In genomic region chr3L:20630602-20631001, dm6 we compare ENCODE assay signal across 1 fruit fly cellular context.
A peak's percentile ranks its signal among the peaks of the same experiment; 100 is the strongest.
TF ChIP-seq lines count a peak whose summit lies in the region.

No protein-coding gene starts in this region.

TF ChIP-seq in whole organism, embryonic, 481 proteins besides CTCF, POLR2A, EP300 and RAD21 (continued from another document and continues in another):
- no peak for TF ChIP-seq CG6654 (GFP tag; optimal IDR thresholded peaks at IDR 0.05; lab: Kevin White, UChicago)
- peak; percentile 2 for TF ChIP-seq mam (GFP tag; optimal IDR thresholded peaks at IDR 0.05; lab: Kevin White, UChicago)
- peak; percentile 21 for TF ChIP-seq ind (GFP tag; optimal IDR thresholded peaks at IDR 0.05; lab: Kevin White, UChicago)
- TF ChIP-seq PHDP (tag; optimal IDR thresholded peaks at IDR 0.05; lab: Kevin White, UChicago): peak; percentile 45
- TF ChIP-seq hkb (optimal IDR thresholded peaks at IDR 0.05; lab: Kevin White, UChicago): no peak
- 0 out of 2 replicates have a peak, but pooled peaks have one; percentile 10 for TF ChIP-seq hkb (GFP tag; IDR thresholded peaks at IDR 0.05; lab: Robert Waterston, UW)
- TF ChIP-seq CG8290 (GFP tag; optimal IDR thresholded peaks at IDR 0.05; lab: Kevin White, UChicago): peak; percentile 19
- no peak for TF ChIP-seq CG8290 (tag; optimal IDR thresholded peaks at IDR 0.05; lab: Kevin White, UChicago)
- no peak for TF ChIP-seq ATbp (GFP tag; optimal IDR thresholded peaks at IDR 0.05; lab: Kevin White, UChicago)
- TF ChIP-seq CG4854 (GFP tag; optimal IDR thresholded peaks at IDR 0.05; lab: Kevin White, UChicago): no peak
- TF ChIP-seq tin (GFP tag; optimal IDR thresholded peaks at IDR 0.05; lab: Kevin White, UChicago): peak; percentile 16
- no peak for TF ChIP-seq CG11696 (GFP tag; IDR thresholded peaks at IDR 0.05; lab: Robert Waterston, UW)
- TF ChIP-seq CoRest (tag; optimal IDR thresholded peaks at IDR 0.05; lab: Kevin White, UChicago): peak; percentile 62
- peak; percentile 43 for TF ChIP-seq lab (GFP tag; optimal IDR thresholded peaks at IDR 0.05; lab: Kevin White, UChicago)
- TF ChIP-seq zen (tag; optimal IDR thresholded peaks at IDR 0.05; lab: Kevin White, UChicago): peak; percentile 36
- peak; percentile 39 for TF ChIP-seq HHEX (GFP tag; optimal IDR thresholded peaks at IDR 0.05; lab: Kevin White, UChicago)
- no peak for TF ChIP-seq aop (GFP tag; IDR thresholded peaks at IDR 0.05; lab: Robert Waterston, UW)
- peak; percentile 71 for TF ChIP-seq dmrt99B (tag; optimal IDR thresholded peaks at IDR 0.05; lab: Kevin White, UChicago)
- peak; percentile 71 for TF ChIP-seq nmo (GFP tag; optimal IDR thresholded peaks at IDR 0.05; lab: Kevin White, UChicago)
- peak; percentile 2 for TF ChIP-seq CG16863 (GFP tag; optimal IDR thresholded peaks at IDR 0.05; lab: Kevin White, UChicago)
- peak; percentile 28; the same call in 1 of the 2 replicates for TF ChIP-seq Ada2b (GFP tag; IDR thresholded peaks at IDR 0.05; lab: Robert Waterston, UW)
- no peak for TF ChIP-seq Atf3 (GFP tag; optimal IDR thresholded peaks at IDR 0.05; lab: Kevin White, UChicago)
- no peak for TF ChIP-seq ase (GFP tag; IDR thresholded peaks at IDR 0.05; lab: Robert Waterston, UW)
- TF ChIP-seq dan (GFP tag; IDR thresholded peaks at IDR 0.05; lab: Robert Waterston, UW): no peak
- 0 out of 3 replicates have a peak, but pooled peaks have one; percentile 15 for TF ChIP-seq CG11093 (GFP tag; IDR thresholded peaks at IDR 0.05; lab: Robert Waterston, UW)
- peak; percentile 57 for TF ChIP-seq CG7839 (tag; optimal IDR thresholded peaks at IDR 0.05; lab: Kevin White, UChicago)
- TF ChIP-seq CG30431 (GFP tag; optimal IDR thresholded peaks at IDR 0.05; lab: Kevin White, UChicago): peak; percentile 25
- TF ChIP-seq CG10209 (GFP tag; optimal IDR thresholded peaks at IDR 0.05; lab: Kevin White, UChicago): peak; percentile 45
- peak; percentile 74 for TF ChIP-seq CG2712 (tag; optimal IDR thresholded peaks at IDR 0.05; lab: Kevin White, UChicago)
- peak; percentile 13 for TF ChIP-seq CG1647 (GFP tag; optimal IDR thresholded peaks at IDR 0.05; lab: Kevin White, UChicago)
- no peak for TF ChIP-seq run (tag; optimal IDR thresholded peaks at IDR 0.05; lab: Kevin White, UChicago)
- no peak for TF ChIP-seq CG1529 (GFP tag; optimal IDR thresholded peaks at IDR 0.05; lab: Kevin White, UChicago)
- no peak for TF ChIP-seq CG12942 (GFP tag; optimal IDR thresholded peaks at IDR 0.05; lab: Kevin White, UChicago)
- TF ChIP-seq CG7271 (tag; optimal IDR thresholded peaks at IDR 0.05; lab: Kevin White, UChicago): no peak
- TF ChIP-seq phol (tag; optimal IDR thresholded peaks at IDR 0.05; lab: Kevin White, UChicago): peak; percentile 65
- peak; percentile 50 for TF ChIP-seq Camta (GFP tag; optimal IDR thresholded peaks at IDR 0.05; lab: Kevin White, UChicago)
- peak; percentile 79 for TF ChIP-seq Med (GFP tag; lab: Kevin White, UChicago)
- no peak for TF ChIP-seq E2f1 (GFP tag; IDR thresholded peaks at IDR 0.05; lab: Robert Waterston, UW)
- peak; percentile 44 for TF ChIP-seq CG10267 (tag; optimal IDR thresholded peaks at IDR 0.05; lab: Kevin White, UChicago)
- no peak for TF ChIP-seq CG10654 (GFP tag; optimal IDR thresholded peaks at IDR 0.05; lab: Kevin White, UChicago)
- TF ChIP-seq D19B (GFP tag; optimal IDR thresholded peaks at IDR 0.05; lab: Kevin White, UChicago): peak; percentile 77
- TF ChIP-seq Lim3 (GFP tag; IDR thresholded peaks at IDR 0.05; lab: Robert Waterston, UW): no peak
- peak; percentile 32 for TF ChIP-seq oc (tag; optimal IDR thresholded peaks at IDR 0.05; lab: Kevin White, UChicago)
- no peak for TF ChIP-seq zen2 (GFP tag; IDR thresholded peaks at IDR 0.05; lab: Robert Waterston, UW; ENCODE audit: partially characterized antibody)
- peak; percentile 13 for TF ChIP-seq nerfin-1 (tag; optimal IDR thresholded peaks at IDR 0.05; lab: Kevin White, UChicago)
- TF ChIP-seq lov (optimal IDR thresholded peaks at IDR 0.05; lab: Kevin White, UChicago): no peak
- TF ChIP-seq lov (GFP tag; IDR thresholded peaks at IDR 0.05; lab: Robert Waterston, UW): no peak
- peak; percentile 35; the same call in 2 of the 3 replicates for TF ChIP-seq tgo (GFP tag; IDR thresholded peaks at IDR 0.05; lab: Robert Waterston, UW)
- TF ChIP-seq CG8281 (tag; optimal IDR thresholded peaks at IDR 0.05; lab: Kevin White, UChicago): no peak
- no peak for TF ChIP-seq CG7357 (GFP tag; IDR thresholded peaks at IDR 0.05; lab: Robert Waterston, UW)
- no peak for TF ChIP-seq CG11085 (GFP tag; IDR thresholded peaks at IDR 0.05; lab: Robert Waterston, UW)
- no peak for TF ChIP-seq CG15011 (GFP tag; optimal IDR thresholded peaks at IDR 0.05; lab: Kevin White, UChicago)
- TF ChIP-seq mld (GFP tag; IDR thresholded peaks at IDR 0.05; lab: Robert Waterston, UW; ENCODE audit: partially characterized antibody): no peak
- no peak for TF ChIP-seq CG8359 (GFP tag; optimal IDR thresholded peaks at IDR 0.05; lab: Kevin White, UChicago; ENCODE audit: borderline replicate concordance)
- no peak for TF ChIP-seq CG9932 (GFP tag; IDR thresholded peaks at IDR 0.05; lab: Robert Waterston, UW)
- TF ChIP-seq grau (tag; optimal IDR thresholded peaks at IDR 0.05; lab: Kevin White, UChicago): peak; percentile 48
- TF ChIP-seq CG17359 (tag; optimal IDR thresholded peaks at IDR 0.05; lab: Kevin White, UChicago): peak; percentile 24
- peak; percentile 66 for TF ChIP-seq Xrp1 (GFP tag; IDR thresholded peaks at IDR 0.05; lab: Robert Waterston, UW)
- no peak; the same call in 1 of the 2 replicates for TF ChIP-seq lmd (GFP tag; IDR thresholded peaks at IDR 0.05; lab: Robert Waterston, UW)
- no peak for TF ChIP-seq CG15514 (GFP tag; optimal IDR thresholded peaks at IDR 0.05; lab: Kevin White, UChicago)
- TF ChIP-seq Sox102F (GFP tag; optimal IDR thresholded peaks at IDR 0.05; lab: Kevin White, UChicago): peak; percentile 66
- TF ChIP-seq CG1233 (GFP tag; optimal IDR thresholded peaks at IDR 0.05; lab: Kevin White, UChicago): peak; percentile 25
- TF ChIP-seq row (GFP tag; IDR thresholded peaks at IDR 0.05; lab: Robert Waterston, UW): peak; percentile 77
- TF ChIP-seq CG13775 (GFP tag; optimal IDR thresholded peaks at IDR 0.05; lab: Kevin White, UChicago): peak; percentile 2
- TF ChIP-seq en (GFP tag; optimal IDR thresholded peaks at IDR 0.05; lab: Kevin White, UChicago): peak; percentile 22
- no peak for TF ChIP-seq CG17612 (GFP tag; IDR thresholded peaks at IDR 0.05; lab: Robert Waterston, UW)
- TF ChIP-seq Xbp1 (GFP tag; optimal IDR thresholded peaks at IDR 0.05; lab: Kevin White, UChicago): peak; percentile 25
- no peak for TF ChIP-seq Optix (GFP tag; IDR thresholded peaks at IDR 0.05; lab: Robert Waterston, UW)
- no peak for TF ChIP-seq Adf1 (GFP tag; IDR thresholded peaks at IDR 0.05; lab: Robert Waterston, UW)
- peak; percentile 22 for TF ChIP-seq slp2 (GFP tag; optimal IDR thresholded peaks at IDR 0.05; lab: Kevin White, UChicago)
- TF ChIP-seq tap (tag; optimal IDR thresholded peaks at IDR 0.05; lab: Kevin White, UChicago): peak; percentile 27
- peak; percentile 39 for TF ChIP-seq CG7556 (GFP tag; optimal IDR thresholded peaks at IDR 0.05; lab: Kevin White, UChicago)
- no peak for TF ChIP-seq Lpt (GFP tag; optimal IDR thresholded peaks at IDR 0.05; lab: Kevin White, UChicago)
- 0 out of 2 replicates have a peak, but pooled peaks have one; percentile 33 for TF ChIP-seq CG17328 (GFP tag; IDR thresholded peaks at IDR 0.05; lab: Robert Waterston, UW)
- TF ChIP-seq CG2875 (GFP tag; optimal IDR thresholded peaks at IDR 0.05; lab: Kevin White, UChicago): peak; percentile 3
- TF ChIP-seq Trl (optimal IDR thresholded peaks at IDR 0.05; lab: Kevin White, UChicago): no peak
- peak; percentile 28 for TF ChIP-seq Trl (GFP tag; optimal IDR thresholded peaks at IDR 0.05; lab: Kevin White, UChicago)
- TF ChIP-seq CG15269 (tag; optimal IDR thresholded peaks at IDR 0.05; lab: Kevin White, UChicago): peak; percentile 25
- no peak for TF ChIP-seq ap (GFP tag; IDR thresholded peaks at IDR 0.05; lab: Robert Waterston, UW)
- peak; percentile 41 for TF ChIP-seq CG13424 (tag; optimal IDR thresholded peaks at IDR 0.05; lab: Kevin White, UChicago)
- peak; percentile 3 for TF ChIP-seq CG12219 (GFP tag; optimal IDR thresholded peaks at IDR 0.05; lab: Kevin White, UChicago)
- peak in 1 of 2 experiments; percentile 60 for TF ChIP-seq bsh (GFP tag; optimal IDR thresholded peaks at IDR 0.05; lab: Kevin White, UChicago)
- TF ChIP-seq D19A (tag; optimal IDR thresholded peaks at IDR 0.05; lab: Kevin White, UChicago): peak; percentile 65
- TF ChIP-seq Dfd (GFP tag; optimal IDR thresholded peaks at IDR 0.05; lab: Kevin White, UChicago): no peak
- TF ChIP-seq dysf (GFP tag; IDR thresholded peaks at IDR 0.05; lab: Robert Waterston, UW): peak; percentile 58
- no peak for TF ChIP-seq gro (GFP tag; optimal IDR thresholded peaks at IDR 0.05; lab: Kevin White, UChicago)
- TF ChIP-seq sima (GFP tag; optimal IDR thresholded peaks at IDR 0.05; lab: Kevin White, UChicago): no peak
- TF ChIP-seq tx (GFP tag; optimal IDR thresholded peaks at IDR 0.05; lab: Kevin White, UChicago): no peak
- TF ChIP-seq ewg (GFP tag; optimal IDR thresholded peaks at IDR 0.05; lab: Kevin White, UChicago): peak; percentile 5
- no peak for TF ChIP-seq usp (GFP tag; optimal IDR thresholded peaks at IDR 0.05; lab: Kevin White, UChicago)
- no peak for TF ChIP-seq CG18599 (GFP tag; optimal IDR thresholded peaks at IDR 0.05; lab: Kevin White, UChicago)
- peak; percentile 5 for TF ChIP-seq CG3281 (GFP tag; optimal IDR thresholded peaks at IDR 0.05; lab: Kevin White, UChicago)
- peak; percentile 44 for TF ChIP-seq CG12391 (tag; optimal IDR thresholded peaks at IDR 0.05; lab: Kevin White, UChicago)
- TF ChIP-seq CG32767 (GFP tag; IDR thresholded peaks at IDR 0.05; lab: Robert Waterston, UW): 0 out of 2 replicates have a peak, but pooled peaks have one; percentile 34
- peak; percentile 35 for TF ChIP-seq CG10462 (GFP tag; optimal IDR thresholded peaks at IDR 0.05; lab: Kevin White, UChicago)
- no peak for TF ChIP-seq CG2889 (GFP tag; IDR thresholded peaks at IDR 0.05; lab: Robert Waterston, UW)
- TF ChIP-seq ab (GFP tag; optimal IDR thresholded peaks at IDR 0.05; lab: Kevin White, UChicago): no peak
- peak; percentile 47 for TF ChIP-seq az2 (GFP tag; optimal IDR thresholded peaks at IDR 0.05; lab: Kevin White, UChicago)
- TF ChIP-seq CG33213 (GFP tag; optimal IDR thresholded peaks at IDR 0.05; lab: Kevin White, UChicago): peak; percentile 13
- no peak for TF ChIP-seq luna (GFP tag; optimal IDR thresholded peaks at IDR 0.05; lab: Kevin White, UChicago)
- peak; percentile 0 for TF ChIP-seq CG10274 (GFP tag; optimal IDR thresholded peaks at IDR 0.05; lab: Kevin White, UChicago)
- no peak for TF ChIP-seq CG11247 (GFP tag; IDR thresholded peaks at IDR 0.05; lab: Robert Waterston, UW)
- no peak for TF ChIP-seq CG4707 (GFP tag; optimal IDR thresholded peaks at IDR 0.05; lab: Kevin White, UChicago)
- TF ChIP-seq GATAe (GFP tag; conservative IDR thresholded peaks at IDR 0.05; lab: Robert Waterston, UW): no peak
- TF ChIP-seq Blimp-1 (GFP tag; optimal IDR thresholded peaks at IDR 0.05; lab: Kevin White, UChicago): peak; percentile 63
- TF ChIP-seq fd96Cb (tag; optimal IDR thresholded peaks at IDR 0.05; lab: Kevin White, UChicago): peak; percentile 58
- TF ChIP-seq chm (GFP tag; IDR thresholded peaks at IDR 0.05; lab: Robert Waterston, UW): no peak
- 0 out of 3 replicates have a peak, but pooled peaks have one; percentile 26 for TF ChIP-seq CG3726 (GFP tag; IDR thresholded peaks at IDR 0.05; lab: Robert Waterston, UW)
- TF ChIP-seq Opbp (GFP tag; IDR thresholded peaks at IDR 0.05; lab: Robert Waterston, UW; ENCODE audit: partially characterized antibody): no peak
- TF ChIP-seq ftz-f1 (GFP tag; optimal IDR thresholded peaks at IDR 0.05; lab: Kevin White, UChicago): no peak
- no peak for TF ChIP-seq CG31388 (GFP tag; optimal IDR thresholded peaks at IDR 0.05; lab: Kevin White, UChicago)
- no peak for TF ChIP-seq CG34224 (GFP tag; IDR thresholded peaks at IDR 0.05; lab: Robert Waterston, UW; ENCODE audit: partially characterized antibody)
- TF ChIP-seq pita (GFP tag; optimal IDR thresholded peaks at IDR 0.05; lab: Kevin White, UChicago): no peak
- no peak for TF ChIP-seq HLH54F (GFP tag; optimal IDR thresholded peaks at IDR 0.05; lab: Kevin White, UChicago)
- 0 out of 3 replicates have a peak, but pooled peaks have one; percentile 51 for TF ChIP-seq so (GFP tag; IDR thresholded peaks at IDR 0.05; lab: Robert Waterston, UW)
- TF ChIP-seq Rx (GFP tag; IDR thresholded peaks at IDR 0.05; lab: Robert Waterston, UW): no peak
- peak; percentile 52; the same call in 1 of the 2 replicates for TF ChIP-seq CG6689 (GFP tag; IDR thresholded peaks at IDR 0.05; lab: Robert Waterston, UW)
- TF ChIP-seq twi (tag; optimal IDR thresholded peaks at IDR 0.05; lab: Kevin White, UChicago): peak; percentile 23
- no peak for TF ChIP-seq TFAM (GFP tag; optimal IDR thresholded peaks at IDR 0.05; lab: Kevin White, UChicago)
- peak; percentile 27 for TF ChIP-seq cato (GFP tag; optimal IDR thresholded peaks at IDR 0.05; lab: Kevin White, UChicago; ENCODE audit: borderline replicate concordance)
- TF ChIP-seq trem (tag; optimal IDR thresholded peaks at IDR 0.05; lab: Kevin White, UChicago): peak; percentile 37
- TF ChIP-seq Antp (GFP tag; optimal IDR thresholded peaks at IDR 0.05; lab: Kevin White, UChicago): peak; percentile 17
- TF ChIP-seq pan (optimal IDR thresholded peaks at IDR 0.05; lab: Kevin White, UChicago): peak in 1 of 2 experiments; percentile 41
- no peak for TF ChIP-seq pan (GFP tag; optimal IDR thresholded peaks at IDR 0.05 in 1 of 2, IDR thresholded peaks at IDR 0.05 in 1 of 2)
- no peak for TF ChIP-seq prd (optimal IDR thresholded peaks at IDR 0.05; lab: Kevin White, UChicago)
- peak; percentile 71; the same call in 2 of the 3 replicates for TF ChIP-seq prd (GFP tag; IDR thresholded peaks at IDR 0.05; lab: Robert Waterston, UW)
- TF ChIP-seq amos (GFP tag; IDR thresholded peaks at IDR 0.05; lab: Robert Waterston, UW; ENCODE audit: partially characterized antibody): no peak
- TF ChIP-seq gem (tag; optimal IDR thresholded peaks at IDR 0.05; lab: Kevin White, UChicago): peak; percentile 72
- peak; percentile 61 for TF ChIP-seq CG17829 (tag; optimal IDR thresholded peaks at IDR 0.05; lab: Kevin White, UChicago)
- TF ChIP-seq CG8924 (tag; optimal IDR thresholded peaks at IDR 0.05; lab: Kevin White, UChicago): peak; percentile 49
- no peak for TF ChIP-seq NfI (GFP tag; optimal IDR thresholded peaks at IDR 0.05; lab: Kevin White, UChicago)
- peak; percentile 76 for TF ChIP-seq dmrt11E (tag; optimal IDR thresholded peaks at IDR 0.05; lab: Kevin White, UChicago)
- TF ChIP-seq Aef1 (GFP tag; IDR thresholded peaks at IDR 0.05; lab: Robert Waterston, UW): no peak
